Worm (Caenorhabditis elegans): Measurements from ENCODE around the gene F09F9.5.

F09F9.5 gene

ce11 chrX:4145051-4145826, 27.5 kb downstream of the F09F9.5 start (continued):
- peak; percentile 71 for TF ChIP-seq fos-1 (tag; optimal IDR thresholded peaks at IDR 0.05)
- peak; percentile 73 for TF ChIP-seq nhr-23 (tag; optimal IDR thresholded peaks at IDR 0.05)
- peak; percentile 8 for TF ChIP-seq ceh-82 (tag; optimal IDR thresholded peaks at IDR 0.05)
- TF ChIP-seq mdl-1 (tag; optimal IDR thresholded peaks at IDR 0.05): peak; percentile 88
- peak; percentile 50 for TF ChIP-seq hmg-11 (tag; optimal IDR thresholded peaks at IDR 0.05)
- TF ChIP-seq ZK546.5 (tag; optimal IDR thresholded peaks at IDR 0.05): no peak
- no peak for TF ChIP-seq ceh-9 (tag; optimal IDR thresholded peaks at IDR 0.05)
- peak; percentile 64 for TF ChIP-seq nhr-43 (tag; optimal IDR thresholded peaks at IDR 0.05; ENCODE audit: poor library complexity, severe bottlenecking)
- TF ChIP-seq nhr-25 (tag; optimal IDR thresholded peaks at IDR 0.05): peak; percentile 50
- TF ChIP-seq nhr-28 (tag; optimal IDR thresholded peaks at IDR 0.05): no peak
- TF ChIP-seq fkh-10 (GFP tag; optimal IDR thresholded peaks at IDR 0.05): peak; percentile 29
- peak; percentile 27 for TF ChIP-seq pqm-1 (tag; optimal IDR thresholded peaks at IDR 0.05)
- TF ChIP-seq unc-39 (tag; optimal IDR thresholded peaks at IDR 0.05): no peak
- TF ChIP-seq snpc-4 (tag; optimal IDR thresholded peaks at IDR 0.05): no peak
- TF ChIP-seq lsy-12 (tag; optimal IDR thresholded peaks at IDR 0.05): no peak

- no peak for TF ChIP-seq egl-27 (tag; optimal IDR thresholded peaks at IDR 0.05)
- TF ChIP-seq ztf-11 (tag; optimal IDR thresholded peaks at IDR 0.05): no peak
- TF ChIP-seq sea-2 (GFP tag; optimal IDR thresholded peaks at IDR 0.05): no peak
- peak; percentile 59 for TF ChIP-seq mml-1 (tag; optimal IDR thresholded peaks at IDR 0.05)
- peak; percentile 44 for TF ChIP-seq nhr-23 (tag; optimal IDR thresholded peaks at IDR 0.05)
- TF ChIP-seq ama-1 (optimal IDR thresholded peaks at IDR 0.05): peak; percentile 62
- peak; percentile 42 for TF ChIP-seq nhr-43 (tag; optimal IDR thresholded peaks at IDR 0.05; ENCODE audit: poor library complexity, severe bottlenecking)
- no peak for TF ChIP-seq ceh-9 (tag; optimal IDR thresholded peaks at IDR 0.05)
Observed at ce11 chrX:4146046-4146445, 28.3 kb downstream of the F09F9.5 start.

DNA sequence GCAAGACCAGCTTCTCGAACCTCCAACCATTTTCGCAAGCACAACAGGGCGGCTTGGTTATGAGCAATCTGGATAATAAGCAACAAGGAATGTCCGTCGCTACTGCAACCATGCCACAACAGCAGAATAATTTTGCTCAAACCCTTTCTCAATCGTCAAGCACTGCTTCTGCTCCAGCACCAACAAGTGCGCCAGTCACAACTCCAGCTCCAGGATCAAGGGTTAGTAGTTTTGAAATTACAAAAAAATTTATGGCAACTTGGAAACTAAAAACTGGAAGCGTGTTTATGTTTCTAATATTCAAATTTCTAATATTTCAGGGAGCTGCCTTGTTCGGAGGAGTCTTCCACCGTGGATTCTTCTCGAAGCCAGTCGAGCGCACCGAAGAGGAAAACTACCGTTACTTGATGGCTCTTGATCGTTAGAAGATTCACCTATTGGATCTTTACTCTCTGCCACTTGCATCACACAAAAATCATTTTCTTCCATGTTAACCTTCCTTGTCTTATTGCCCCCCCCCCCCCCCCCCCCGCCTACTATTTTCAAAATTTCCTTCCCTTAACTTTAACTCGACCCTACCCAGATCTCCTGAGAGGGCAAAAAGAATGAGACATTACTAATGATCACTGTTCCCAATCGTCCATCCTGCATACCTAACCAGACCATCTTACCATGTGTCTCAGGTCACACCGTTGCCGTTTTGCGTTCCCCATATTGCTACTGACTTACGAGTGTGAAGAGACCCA, 29.2 kb downstream of the F09F9.5 start:
- no peak for TF ChIP-seq elt-1 (tag; optimal IDR thresholded peaks at IDR 0.05)
- peak; percentile 73 for TF ChIP-seq nhr-43 (tag; optimal IDR thresholded peaks at IDR 0.05; ENCODE audit: poor library complexity, severe bottlenecking)
- peak; percentile 24 for TF ChIP-seq lsy-12 (tag; optimal IDR thresholded peaks at IDR 0.05)
- peak; percentile 79 for TF ChIP-seq ama-1 (optimal IDR thresholded peaks at IDR 0.05)
- peak; percentile 16 for TF ChIP-seq nhr-25 (tag; optimal IDR thresholded peaks at IDR 0.05)

- TF ChIP-seq elt-2 (tag; optimal IDR thresholded peaks at IDR 0.05) (peak; percentile 1), tbx-2 (tag; optimal IDR thresholded peaks at IDR 0.05) (peak; percentile 19), lsy-12 (tag; optimal IDR thresholded peaks at IDR 0.05) (peak; percentile 23), aly-2 (tag; optimal IDR thresholded peaks at IDR 0.05) (peak; percentile 28), egl-27 (tag; optimal IDR thresholded peaks at IDR 0.05) (no peak), elt-3 (tag; optimal IDR thresholded peaks at IDR 0.05) (peak in 1 of 3 experiments; percentile 69), nfya-1 (tag; optimal IDR thresholded peaks at IDR 0.05; ENCODE audit: insufficient read depth) (peak; percentile 67), ama-1 (optimal IDR thresholded peaks at IDR 0.05) (peak; percentile 97), nhr-43 (tag; optimal IDR thresholded peaks at IDR 0.05; ENCODE audit: poor library complexity, severe bottlenecking) (peak; percentile 54), pha-4 (tag; optimal IDR thresholded peaks at IDR 0.05) (peak; percentile 38), eor-1 (tag; optimal IDR thresholded peaks at IDR 0.05) (no peak), nhr-25 (tag; optimal IDR thresholded peaks at IDR 0.05) (peak; percentile 89), pqm-1 (tag; optimal IDR thresholded peaks at IDR 0.05) (no peak), ztf-4 (tag; optimal IDR thresholded peaks at IDR 0.05) (peak; percentile 92), nhr-23 (tag; optimal IDR thresholded peaks at IDR 0.05) (peak; percentile 55)
Observed at ce11 chrX:4147600-4148448, 30.1 kb downstream of the F09F9.5 start.
